Fruit fly (Drosophila melanogaster): Measurements from ENCODE around the gene yata.

Gene yata

DNA sequence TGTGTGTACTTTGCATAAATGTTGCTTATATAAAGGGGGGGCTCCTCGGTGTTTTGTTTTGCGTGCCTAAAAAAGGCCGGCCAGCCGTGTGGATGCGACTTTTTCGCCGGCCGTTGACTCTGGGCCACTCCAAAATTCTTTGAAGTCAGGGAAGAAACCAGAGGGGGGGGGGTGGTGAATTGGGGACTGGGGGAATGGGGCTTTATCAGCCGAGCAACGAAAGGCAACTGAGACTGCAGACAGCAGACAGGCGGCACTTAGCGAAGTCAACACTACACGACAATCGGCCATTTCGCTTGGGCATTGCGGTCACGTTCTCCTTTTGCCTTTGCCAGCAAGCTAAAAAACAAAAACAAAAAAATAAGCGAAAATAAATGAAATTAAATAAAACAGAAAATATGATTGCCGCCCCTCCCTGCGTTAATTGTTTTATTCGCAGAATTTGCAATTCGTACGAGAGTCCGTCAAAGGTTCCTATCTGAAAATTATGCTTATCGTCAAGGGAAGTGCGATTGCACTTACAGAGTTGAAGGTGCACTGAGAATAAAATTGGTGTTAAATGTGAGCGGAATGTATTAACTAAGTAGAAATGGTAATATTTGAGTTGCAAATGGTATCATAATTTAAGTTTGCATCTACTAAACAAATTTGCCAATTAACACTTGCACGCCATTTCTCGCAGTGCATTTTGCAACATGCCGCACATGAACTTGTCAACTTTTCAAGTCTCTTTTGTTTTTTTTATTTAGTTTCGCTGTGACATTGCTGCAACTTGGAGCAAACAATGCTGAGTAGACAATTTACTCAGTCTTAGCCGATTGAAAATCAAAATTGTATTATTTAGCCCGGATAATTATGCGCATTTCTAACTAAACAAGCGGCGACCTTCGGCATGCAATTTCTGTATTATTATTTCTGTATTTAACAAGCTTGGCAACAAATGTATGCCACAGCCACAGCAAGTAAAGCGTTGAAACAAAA lies 37.3 kb downstream of the yata start (continued):
- peak; percentile 54 for TF ChIP-seq Drgx (GFP tag; IDR thresholded peaks at IDR 0.05)
- no peak for TF ChIP-seq Spps (tag; optimal IDR thresholded peaks at IDR 0.05)
- peak; percentile 80 for TF ChIP-seq sens (GFP tag)
- no peak for TF ChIP-seq Eip74EF (GFP tag; optimal IDR thresholded peaks at IDR 0.05)
- TF ChIP-seq CG9797 (GFP tag; optimal IDR thresholded peaks at IDR 0.05) = no peak
- no peak for TF ChIP-seq grn (GFP tag; optimal IDR thresholded peaks at IDR 0.05)
- TF ChIP-seq shn (GFP tag; optimal IDR thresholded peaks at IDR 0.05) = no peak
- TF ChIP-seq onecut (GFP tag; IDR thresholded peaks at IDR 0.05) = no peak
- no peak for TF ChIP-seq CG2875 (GFP tag; optimal IDR thresholded peaks at IDR 0.05)
- TF ChIP-seq CG4328 (GFP tag; optimal IDR thresholded peaks at IDR 0.05) = no peak
- no peak for TF ChIP-seq CG10654 (GFP tag; optimal IDR thresholded peaks at IDR 0.05)
- TF ChIP-seq tgo (GFP tag; IDR thresholded peaks at IDR 0.05) = 0 out of 3 replicates have a peak, but pooled peaks have one; percentile 14
- 0 out of 3 replicates have a peak, but pooled peaks have one; percentile 47 for TF ChIP-seq CG3726 (GFP tag; IDR thresholded peaks at IDR 0.05)
- TF ChIP-seq CG10565 (GFP tag; optimal IDR thresholded peaks at IDR 0.05) = no peak
- TF ChIP-seq HmgZ (tag; optimal IDR thresholded peaks at IDR 0.05) = no peak
- TF ChIP-seq chn (GFP tag; optimal IDR thresholded peaks at IDR 0.05) = no peak
- TF ChIP-seq hth (optimal IDR thresholded peaks at IDR 0.05) = no peak
- TF ChIP-seq ara (GFP tag; IDR thresholded peaks at IDR 0.05) = no peak
- no peak for TF ChIP-seq lov (optimal IDR thresholded peaks at IDR 0.05)
- no peak for TF ChIP-seq lov (GFP tag; IDR thresholded peaks at IDR 0.05)
- no peak for TF ChIP-seq CG14667 (GFP tag; IDR thresholded peaks at IDR 0.05)
- no peak for TF ChIP-seq trem (tag; optimal IDR thresholded peaks at IDR 0.05)
- no peak for TF ChIP-seq schlank (tag; optimal IDR thresholded peaks at IDR 0.05)
- peak; percentile 39; the same call in 1 of the 3 replicates for TF ChIP-seq Aef1 (GFP tag; IDR thresholded peaks at IDR 0.05)
- TF ChIP-seq Kr (GFP tag; optimal IDR thresholded peaks at IDR 0.05) = no peak
- no peak for TF ChIP-seq insv (GFP tag; optimal IDR thresholded peaks at IDR 0.05)
- TF ChIP-seq CG6254 (GFP tag; optimal IDR thresholded peaks at IDR 0.05) = no peak
- TF ChIP-seq rib (GFP tag; IDR thresholded peaks at IDR 0.05) = no peak
- TF ChIP-seq HLH3B (GFP tag; IDR thresholded peaks at IDR 0.05) = peak; percentile 26; the same call in 1 of the 2 replicates
- TF ChIP-seq tio (GFP tag; optimal IDR thresholded peaks at IDR 0.05) = no peak
- no peak for TF ChIP-seq Meics (GFP tag; optimal IDR thresholded peaks at IDR 0.05)
- no peak for TF ChIP-seq Trl (optimal IDR thresholded peaks at IDR 0.05)
- no peak for TF ChIP-seq Trl (GFP tag; optimal IDR thresholded peaks at IDR 0.05)
- TF ChIP-seq cwo (GFP tag; optimal IDR thresholded peaks at IDR 0.05) = no peak
- TF ChIP-seq CG8478 (optimal IDR thresholded peaks at IDR 0.05) = no peak
- peak; percentile 6 for TF ChIP-seq Max (GFP tag; optimal IDR thresholded peaks at IDR 0.05)
- TF ChIP-seq CG18476 (GFP tag; optimal IDR thresholded peaks at IDR 0.05) = no peak
- no peak for TF ChIP-seq CG9876 (GFP tag; optimal IDR thresholded peaks at IDR 0.05)
- TF ChIP-seq vfl (GFP tag; optimal IDR thresholded peaks at IDR 0.05) = no peak
- TF ChIP-seq Nf-YC (tag; optimal IDR thresholded peaks at IDR 0.05) = no peak
- no peak for TF ChIP-seq kah (GFP tag; optimal IDR thresholded peaks at IDR 0.05)
- no peak for TF ChIP-seq vnd (GFP tag; IDR thresholded peaks at IDR 0.05; ENCODE audit: partially characterized antibody)
- no peak for TF ChIP-seq az2 (GFP tag; optimal IDR thresholded peaks at IDR 0.05)
- no peak for TF ChIP-seq h (optimal IDR thresholded peaks at IDR 0.05)
- peak; percentile 71 for TF ChIP-seq Med (GFP tag)
- no peak for TF ChIP-seq Dip3 (GFP tag; optimal IDR thresholded peaks at IDR 0.05)
- TF ChIP-seq ab (GFP tag; optimal IDR thresholded peaks at IDR 0.05) = no peak
- TF ChIP-seq corto (GFP tag; optimal IDR thresholded peaks at IDR 0.05) = peak; percentile 46
- TF ChIP-seq CG11696 (GFP tag; IDR thresholded peaks at IDR 0.05) = no peak
- TF ChIP-seq CG18262 (tag; optimal IDR thresholded peaks at IDR 0.05) = no peak
- TF ChIP-seq dysf (GFP tag; IDR thresholded peaks at IDR 0.05) = no peak

Data from whole organism, embryonic.